Fruit fly (Drosophila melanogaster) whole organism, embryonic: ENCODE results near the gene ct.

Experiments used
- CG10209 ChIP-seq: fragments of 200-800 bp; sonication (Bioruptor generic); optimal IDR thresholded peaks from 3 replicates; lab custom pipeline; 2017; ENCODE audit warnings: missing biosample characterization, mild to moderate bottlenecking, missing genetic modification characterization, missing genetic modification reagents
- CG11504 ChIP-seq: fragments of 200-800 bp; sonication (Bioruptor generic); optimal IDR thresholded peaks from 3 replicates; lab custom pipeline; 2019; ENCODE audit warnings: missing biosample characterization, mild to moderate bottlenecking, missing genetic modification characterization, moderate library complexity
- CG12659 ChIP-seq: fragments of 200-800 bp; sonication (Bioruptor generic); optimal IDR thresholded peaks from 3 replicates; lab custom pipeline; 2017; ENCODE audit warnings: mild to moderate bottlenecking, missing biosample characterization, missing genetic modification reagents, missing genetic modification characterization
- CG13287 ChIP-seq: fragments of 200-800 bp; sonication (Bioruptor generic); IDR thresholded peaks from 2 replicates; pipeline ENCODE4 v1.3.6; 2022; ENCODE audit warnings: missing biosample characterization, missing genetic modification characterization; ENCODE audit not compliant: partially characterized antibody
- CG13296 ChIP-seq: fragments of 200-800 bp; sonication (Bioruptor generic); optimal IDR thresholded peaks from 3 replicates; lab custom pipeline; 2018; ENCODE audit warnings: missing biosample characterization, mild to moderate bottlenecking, missing genetic modification characterization
- CG14441 ChIP-seq: fragments of 200-800 bp; sonication (Bioruptor generic); IDR thresholded peaks from 2 replicates; pipeline ENCODE4 v1.3.6; 2022; ENCODE audit warnings: missing biosample characterization, missing genetic modification characterization
- CG16815 ChIP-seq: fragments of 200-800 bp; sonication (Bioruptor generic); optimal IDR thresholded peaks from 3 replicates; lab custom pipeline; 2017; ENCODE audit warnings: missing biosample characterization, mild to moderate bottlenecking, missing genetic modification characterization
- CG17385 ChIP-seq: fragments of 200-800 bp; sonication (Bioruptor generic); optimal IDR thresholded peaks from 3 replicates; lab custom pipeline; 2018; ENCODE audit warnings: missing biosample characterization, mild to moderate bottlenecking, missing genetic modification characterization
- CG17829 ChIP-seq: fragments of 200-800 bp; optimal IDR thresholded peaks from 2 replicates; lab custom pipeline; 2019; ENCODE audit warnings: missing biosample characterization, mild to moderate bottlenecking, missing genetic modification characterization, moderate library complexity
- CG18764 ChIP-seq: fragments of 200-800 bp; sonication (Bioruptor generic); optimal IDR thresholded peaks from 3 replicates; lab custom pipeline; 2016; ENCODE audit warnings: missing biosample characterization, missing genetic modification characterization
- CG2116 ChIP-seq: fragments of 200-800 bp; sonication (Bioruptor generic); optimal IDR thresholded peaks from 3 replicates; lab custom pipeline; 2018; ENCODE audit warnings: missing biosample characterization, mild to moderate bottlenecking, missing genetic modification characterization
- CG2202 ChIP-seq: fragments of 200-800 bp; sonication (Bioruptor generic); optimal IDR thresholded peaks from 2 replicates; lab custom pipeline; 2018; ENCODE audit warnings: missing biosample characterization, mild to moderate bottlenecking, missing genetic modification characterization
- CG2678 ChIP-seq: fragments of 200-800 bp; sonication (Bioruptor generic); optimal IDR thresholded peaks from 3 replicates; lab custom pipeline; 2019; ENCODE audit warnings: missing biosample characterization, mild to moderate bottlenecking, missing genetic modification characterization, moderate library complexity
- CG2875 ChIP-seq: fragments of 200-800 bp; sonication (Bioruptor generic); optimal IDR thresholded peaks from 2 replicates; lab custom pipeline; 2017; ENCODE audit warnings: missing biosample characterization, mild to moderate bottlenecking, missing genetic modification characterization, missing genetic modification reagents
- CG3407 ChIP-seq: fragments of 200-800 bp; sonication (Bioruptor generic); optimal IDR thresholded peaks from 2 replicates; lab custom pipeline; 2018; ENCODE audit warnings: missing biosample characterization, mild to moderate bottlenecking, missing genetic modification characterization
- CG6272 ChIP-seq: fragments of 200-800 bp; sonication (Bioruptor generic); IDR thresholded peaks from 2 replicates; pipeline ENCODE4 v1.3.6; 2022; ENCODE audit warnings: missing biosample characterization, missing genetic modification characterization
- CG7372 ChIP-seq: fragments of 200-800 bp; sonication (Bioruptor generic); IDR thresholded peaks from 2 replicates; pipeline ENCODE4 v1.3.6; 2022; ENCODE audit warnings: missing biosample characterization, missing genetic modification characterization
- CG9817 ChIP-seq: fragments of 200-800 bp; sonication (Bioruptor generic); optimal IDR thresholded peaks from 2 replicates; lab custom pipeline; 2018; ENCODE audit warnings: missing biosample characterization, mild to moderate bottlenecking, missing genetic modification characterization, moderate library complexity
- CoRest ChIP-seq: fragments of 200-800 bp; sonication (Bioruptor generic); optimal IDR thresholded peaks from 3 replicates; lab custom pipeline; 2018; ENCODE audit warnings: missing biosample characterization, mild to moderate bottlenecking, missing genetic modification characterization, moderate library complexity
- Dek ChIP-seq: fragments of 200-800 bp; sonication (Bioruptor generic); optimal IDR thresholded peaks from 3 replicates; lab custom pipeline; 2019; ENCODE audit warnings: missing biosample characterization, mild to moderate bottlenecking, missing genetic modification characterization, moderate library complexity
- Ets97D ChIP-seq: fragments of 200-800 bp; sonication (Bioruptor generic); optimal IDR thresholded peaks from 3 replicates; lab custom pipeline; 2016; ENCODE audit warnings: missing biosample characterization, missing genetic modification characterization
- Hmr ChIP-seq: fragments of 200-800 bp; sonication (Bioruptor generic); optimal IDR thresholded peaks from 3 replicates; lab custom pipeline; 2017; ENCODE audit warnings: mild to moderate bottlenecking, missing biosample characterization, missing genetic modification reagents, missing genetic modification characterization
- Hr51 ChIP-seq, 2 experiments: fragments of 200-800 bp; sonication (Bioruptor generic); optimal IDR thresholded peaks; 2 replicates in 1 of 2; 3 replicates in 1 of 2; lab custom pipeline; 2016 to 2018; ENCODE audit warnings: missing biosample characterization in 2 of 2, missing genetic modification characterization in 2 of 2, mild to moderate bottlenecking in 1 of 2, moderate library complexity in 1 of 2
- NfI ChIP-seq: fragments of 200-800 bp; sonication (Bioruptor generic); optimal IDR thresholded peaks from 3 replicates; lab custom pipeline; 2018; ENCODE audit warnings: missing biosample characterization, mild to moderate bottlenecking, missing genetic modification characterization, moderate library complexity
- Oaz ChIP-seq: fragments of 200-800 bp; sonication (Bioruptor generic); IDR thresholded peaks from 2 replicates; pipeline ENCODE4 v1.3.6; 2022; ENCODE audit warnings: missing biosample characterization, missing genetic modification characterization
- Rfx ChIP-seq: fragments of 200-800 bp; sonication (Bioruptor generic); IDR thresholded peaks from 2 replicates; pipeline ENCODE4 v1.3.6; 2022; ENCODE audit warnings: missing biosample characterization, missing genetic modification characterization
- Side ChIP-seq: fragments of 200-800 bp; sonication (Bioruptor generic); optimal IDR thresholded peaks from 2 replicates; lab custom pipeline; 2016; ENCODE audit warnings: missing biosample characterization, missing genetic modification characterization
- Spps ChIP-seq: fragments of 200-800 bp; sonication (Bioruptor generic); optimal IDR thresholded peaks from 2 replicates; lab custom pipeline; 2018; ENCODE audit warnings: missing biosample characterization, mild to moderate bottlenecking, missing genetic modification characterization
- Ssrp ChIP-seq: fragments of 200-800 bp; sonication (Bioruptor generic); optimal IDR thresholded peaks from 2 replicates; lab custom pipeline; 2018; ENCODE audit warnings: missing biosample characterization, mild to moderate bottlenecking, missing genetic modification characterization, moderate library complexity
- az2 ChIP-seq: fragments of 200-800 bp; sonication (Bioruptor generic); optimal IDR thresholded peaks from 3 replicates; lab custom pipeline; 2016; ENCODE audit warnings: missing biosample characterization, missing genetic modification characterization
- br ChIP-seq: fragments of >200 bp; optimal IDR thresholded peaks from 2 replicates; lab custom pipeline; 2017
- cas ChIP-seq: fragments of 200-800 bp; sonication (Bioruptor generic); IDR thresholded peaks from 2 replicates; pipeline ENCODE4 v1.3.6; 2022; ENCODE audit warnings: missing biosample characterization, missing genetic modification characterization
- en ChIP-seq: fragments of 200-800 bp; sonication (Bioruptor generic); optimal IDR thresholded peaks from 2 replicates; lab custom pipeline; 2016; ENCODE audit warnings: missing biosample characterization, missing genetic modification characterization
- ewg ChIP-seq: fragments of 200-800 bp; sonication (Bioruptor generic); optimal IDR thresholded peaks from 3 replicates; lab custom pipeline; 2017; ENCODE audit warnings: mild to moderate bottlenecking, missing biosample characterization, missing genetic modification reagents, missing genetic modification characterization
- hkb ChIP-seq, 2 experiments: fragments of 200-800 bp in 1 of 2; fragments of >200 bp in 1 of 2; sonication (Bioruptor generic) in 1 of 2; IDR thresholded peaks in 1 of 2; optimal IDR thresholded peaks in 1 of 2; 2 replicates each; pipeline versions ENCODE4 v1.3.6 to Lab custom; 2017 to 2022; ENCODE audit warnings: missing biosample characterization in 1 of 2, missing genetic modification characterization in 1 of 2
- mam ChIP-seq: fragments of 200-800 bp; sonication (Bioruptor generic); optimal IDR thresholded peaks from 3 replicates; lab custom pipeline; 2016; ENCODE audit warnings: missing biosample characterization, missing genetic modification characterization
- mirr ChIP-seq: fragments of 200-800 bp; sonication (Bioruptor generic); optimal IDR thresholded peaks from 3 replicates; lab custom pipeline; 2018; ENCODE audit warnings: missing biosample characterization, mild to moderate bottlenecking, missing genetic modification characterization
- nmo ChIP-seq: fragments of 200-800 bp; sonication (Bioruptor generic); optimal IDR thresholded peaks from 2 replicates; lab custom pipeline; 2018; ENCODE audit warnings: missing biosample characterization, mild to moderate bottlenecking, missing genetic modification characterization, moderate library complexity
- org-1 ChIP-seq: fragments of 200-800 bp; sonication (Bioruptor generic); optimal IDR thresholded peaks from 2 replicates; lab custom pipeline; 2017; ENCODE audit warnings: missing biosample characterization, missing genetic modification characterization
- prd ChIP-seq, 3 experiments: fragments of >200 bp in 2 of 3; fragments of 200-800 bp in 1 of 3; sonication (Bioruptor generic) in 1 of 3; optimal IDR thresholded peaks in 2 of 3; IDR thresholded peaks in 1 of 3; 2 replicates in 2 of 3; 3 replicates in 1 of 3; pipeline versions ENCODE4 v1.3.6 to Lab custom; 2017 to 2022; ENCODE audit warnings: missing biosample characterization in 1 of 3, missing genetic modification characterization in 1 of 3
- pros ChIP-seq: fragments of 200-800 bp; sonication (Bioruptor generic); optimal IDR thresholded peaks from 3 replicates; lab custom pipeline; 2019; ENCODE audit warnings: missing biosample characterization, mild to moderate bottlenecking, missing genetic modification characterization, moderate library complexity
- repo ChIP-seq: fragments of 200-800 bp; sonication (Bioruptor generic); optimal IDR thresholded peaks from 2 replicates; lab custom pipeline; 2016; ENCODE audit warnings: missing biosample characterization, missing genetic modification characterization
- row ChIP-seq: fragments of 200-800 bp; sonication (Bioruptor generic); IDR thresholded peaks from 3 replicates; pipeline ENCODE4 v1.3.6; 2022; ENCODE audit warnings: missing biosample characterization, missing genetic modification characterization
- scrt ChIP-seq: fragments of 200-800 bp; sonication (Bioruptor generic); optimal IDR thresholded peaks from 2 replicates; lab custom pipeline; 2018; ENCODE audit warnings: missing biosample characterization, mild to moderate bottlenecking, missing genetic modification characterization, moderate library complexity
- slp2 ChIP-seq: fragments of 200-800 bp; sonication (Bioruptor generic); optimal IDR thresholded peaks from 2 replicates; lab custom pipeline; 2016; ENCODE audit warnings: missing biosample characterization, missing genetic modification characterization
- so ChIP-seq: fragments of 200-800 bp; sonication (Bioruptor generic); IDR thresholded peaks from 3 replicates; pipeline ENCODE4 v1.3.6; 2022; ENCODE audit warnings: missing biosample characterization, missing genetic modification characterization
- sob ChIP-seq: fragments of 200-800 bp; sonication (Bioruptor generic); IDR thresholded peaks from 2 replicates; pipeline ENCODE4 v1.3.6; 2022; ENCODE audit warnings: missing biosample characterization, missing genetic modification characterization
- tgo ChIP-seq: fragments of 200-800 bp; sonication (Bioruptor generic); IDR thresholded peaks from 3 replicates; pipeline ENCODE4 v1.3.6; 2022; ENCODE audit warnings: missing biosample characterization, missing genetic modification characterization
- wdn ChIP-seq: fragments of 200-800 bp; sonication (Bioruptor generic); IDR thresholded peaks from 2 replicates; pipeline ENCODE4 v1.3.6; 2022; ENCODE audit warnings: missing biosample characterization, missing genetic modification characterization

Gene ct

dm6 chrX:7616920-7617319, 8.7 kb downstream of the ct start (continued):
- TF ChIP-seq CG10209 (GFP tag; lab: Kevin White, UChicago), result peak; percentile 35
- peak; percentile 42; the same call in 1 of the 2 replicates for TF ChIP-seq Rfx (GFP tag; lab: Robert Waterston, UW)
- peak; percentile 31 for TF ChIP-seq CG12659 (GFP tag; lab: Kevin White, UChicago)
- peak; percentile 68 for TF ChIP-seq CG11504 (tag; lab: Kevin White, UChicago)
- TF ChIP-seq az2, result peak; percentile 64
- TF ChIP-seq CG13287 (GFP tag; lab: Robert Waterston, UW), result no peak
- peak; percentile 50 for TF ChIP-seq ewg (GFP tag; lab: Kevin White, UChicago)
- peak; percentile 31 for TF ChIP-seq CG16815
- TF ChIP-seq CoRest (tag; lab: Kevin White, UChicago), result peak; percentile 74
- TF ChIP-seq Ssrp (tag; lab: Kevin White, UChicago), result peak; percentile 57
- peak; percentile 75 for TF ChIP-seq row (GFP tag; lab: Robert Waterston, UW)
- TF ChIP-seq CG13296 (GFP tag; lab: Kevin White, UChicago), result peak; percentile 9
- no peak for TF ChIP-seq Dek (tag; lab: Kevin White, UChicago)
- TF ChIP-seq org-1 (GFP tag; lab: Kevin White, UChicago), result peak; percentile 14
- no peak for TF ChIP-seq pros (GFP tag; lab: Kevin White, UChicago)
- peak; percentile 27 for TF ChIP-seq CG2875 (GFP tag; lab: Kevin White, UChicago)
- TF ChIP-seq CG3407, result peak; percentile 20
- TF ChIP-seq en (GFP tag; lab: Kevin White, UChicago), result no peak
- TF ChIP-seq Side, result no peak
- TF ChIP-seq tgo (GFP tag; lab: Robert Waterston, UW), result peak; percentile 58
- TF ChIP-seq NfI (GFP tag; lab: Kevin White, UChicago), result peak; percentile 29
- no peak for TF ChIP-seq mam (GFP tag; lab: Kevin White, UChicago)
- TF ChIP-seq Spps, result peak; percentile 27
- no peak for TF ChIP-seq wdn (GFP tag; lab: Robert Waterston, UW)
- TF ChIP-seq so (GFP tag; lab: Robert Waterston, UW), result peak; percentile 51; the same call in 1 of the 3 replicates
- TF ChIP-seq Hmr, result peak; percentile 12
- TF ChIP-seq Hr51 (GFP tag; optimal IDR thresholded peaks at IDR 0.05; lab: Kevin White, UChicago), result peak in 1 of 2 experiments; percentile 68
- TF ChIP-seq slp2 (GFP tag; lab: Kevin White, UChicago), result no peak
- peak; percentile 44 for TF ChIP-seq CG17385 (GFP tag; lab: Kevin White, UChicago)
- no peak for TF ChIP-seq mirr
- no peak for TF ChIP-seq CG14441 (GFP tag; lab: Robert Waterston, UW)
- TF ChIP-seq br (lab: Kevin White, UChicago), result no peak
- no peak for TF ChIP-seq repo (GFP tag; lab: Kevin White, UChicago)
- TF ChIP-seq prd (optimal IDR thresholded peaks at IDR 0.05; lab: Kevin White, UChicago), result no peak
- peak; percentile 76 for TF ChIP-seq prd (GFP tag; IDR thresholded peaks at IDR 0.05; lab: Robert Waterston, UW)
- TF ChIP-seq hkb (optimal IDR thresholded peaks at IDR 0.05; lab: Kevin White, UChicago), result no peak
- TF ChIP-seq hkb (GFP tag; IDR thresholded peaks at IDR 0.05; lab: Robert Waterston, UW), result peak; percentile 57
- peak; percentile 33 for TF ChIP-seq CG18764 (GFP tag; lab: Kevin White, UChicago)
- no peak for TF ChIP-seq cas (GFP tag; lab: Robert Waterston, UW)
- peak; percentile 69 for TF ChIP-seq nmo (GFP tag; lab: Kevin White, UChicago)
- peak; percentile 10 for TF ChIP-seq CG2116 (GFP tag; lab: Kevin White, UChicago)
- TF ChIP-seq CG2202 (tag; lab: Kevin White, UChicago), result peak; percentile 50
- peak; percentile 70 for TF ChIP-seq CG2678 (tag; lab: Kevin White, UChicago)
- TF ChIP-seq CG6272 (GFP tag; lab: Robert Waterston, UW), result 0 out of 2 replicates have a peak, but pooled peaks have one; percentile 21
- TF ChIP-seq CG17829 (tag; lab: Kevin White, UChicago), result peak; percentile 29
- 0 out of 2 replicates have a peak, but pooled peaks have one; percentile 32 for TF ChIP-seq sob
- peak; percentile 1 for TF ChIP-seq scrt
- TF ChIP-seq CG7372, result 0 out of 2 replicates have a peak, but pooled peaks have one; percentile 25
- TF ChIP-seq Ets97D (GFP tag; lab: Kevin White, UChicago), result no peak
- TF ChIP-seq CG9817 (tag; lab: Kevin White, UChicago), result peak; percentile 30
- TF ChIP-seq Oaz (GFP tag; lab: Robert Waterston, UW), result no peak
